Fruit fly (Drosophila melanogaster) whole organism, prepupa: ENCODE results near the gene meng.
A peak's percentile ranks its signal among the peaks of the same experiment; 100 is the strongest.

Source experiments
- Blimp-1 ChIP-seq: fragments of 200-800 bp; sonication (Bioruptor generic); optimal IDR thresholded peaks from 3 replicates; lab custom pipeline; 2017; ENCODE audit warnings: missing biosample characterization, missing genetic modification characterization, mild to moderate bottlenecking, moderate library complexity, missing genetic modification reagents
- CG10631 ChIP-seq: fragments of 200-800 bp; sonication (Bioruptor generic); optimal IDR thresholded peaks from 2 replicates; lab custom pipeline; 2016; ENCODE audit warnings: missing biosample characterization, missing genetic modification characterization
- CG11294 ChIP-seq: fragments of 200-800 bp; sonication (Bioruptor generic); IDR thresholded peaks from 2 replicates; pipeline ENCODE4 v1.3.6; 2022; ENCODE audit warnings: missing biosample characterization, missing genetic modification characterization
- CG11762 ChIP-seq: fragments of 200-800 bp; sonication (Bioruptor generic); optimal IDR thresholded peaks from 3 replicates; lab custom pipeline; 2016; ENCODE audit warnings: missing biosample characterization, missing genetic modification characterization; ENCODE audit not compliant: insufficient read depth
- CG11902 ChIP-seq: fragments of 200-800 bp; sonication (Bioruptor generic); optimal IDR thresholded peaks from 3 replicates; lab custom pipeline; 2016; ENCODE audit warnings: missing biosample characterization, missing genetic modification characterization
- CG15336 ChIP-seq: fragments of 200-800 bp; sonication (Bioruptor generic); IDR thresholded peaks from 2 replicates; pipeline ENCODE4 v1.3.6; 2022; ENCODE audit warnings: missing biosample characterization, missing genetic modification characterization
- CG1621 ChIP-seq: fragments of 200-800 bp; sonication (Bioruptor generic); optimal IDR thresholded peaks from 3 replicates; lab custom pipeline; 2018; ENCODE audit warnings: missing biosample characterization, mild to moderate bottlenecking, missing genetic modification characterization
- CG16779 ChIP-seq: fragments of 200-800 bp; sonication (Bioruptor generic); optimal IDR thresholded peaks from 3 replicates; lab custom pipeline; 2017; ENCODE audit warnings: missing biosample characterization, mild to moderate bottlenecking, missing genetic modification characterization
- CG3032 ChIP-seq: fragments of 200-800 bp; optimal IDR thresholded peaks from 2 replicates; lab custom pipeline; 2019; ENCODE audit warnings: missing biosample characterization, mild to moderate bottlenecking, missing genetic modification characterization, moderate library complexity
- CG31627 ChIP-seq: fragments of 200-800 bp; sonication (Bioruptor generic); optimal IDR thresholded peaks from 3 replicates; lab custom pipeline; 2016; ENCODE audit warnings: missing biosample characterization, missing genetic modification characterization
- CG32006 ChIP-seq: fragments of 200-800 bp; sonication (Bioruptor generic); optimal IDR thresholded peaks from 3 replicates; lab custom pipeline; 2017; ENCODE audit warnings: missing biosample characterization, mild to moderate bottlenecking, missing genetic modification characterization
- CG34406 ChIP-seq: fragments of 200-800 bp; sonication (Bioruptor generic); optimal IDR thresholded peaks from 3 replicates; lab custom pipeline; 2016; ENCODE audit warnings: missing biosample characterization, missing genetic modification characterization
- CG6163 ChIP-seq: fragments of 200-800 bp; sonication (Bioruptor generic); IDR thresholded peaks from 3 replicates; pipeline ENCODE4 v1.3.6; 2022; ENCODE audit warnings: missing biosample characterization, missing genetic modification characterization
- CG6276 ChIP-seq: fragments of 200-800 bp; sonication (Bioruptor generic); optimal IDR thresholded peaks from 2 replicates; lab custom pipeline; 2017; ENCODE audit warnings: missing biosample characterization, mild to moderate bottlenecking, missing genetic modification characterization
- CG6792 ChIP-seq: fragments of 200-800 bp; sonication (Bioruptor generic); optimal IDR thresholded peaks from 3 replicates; lab custom pipeline; 2016; ENCODE audit warnings: missing biosample characterization, missing genetic modification characterization
- CG6808 ChIP-seq: fragments of 200-800 bp; sonication (Bioruptor generic); optimal IDR thresholded peaks from 3 replicates; lab custom pipeline; 2017; ENCODE audit warnings: missing biosample characterization, missing genetic modification characterization, mild to moderate bottlenecking, moderate library complexity, missing genetic modification reagents
- CG6854 ChIP-seq: fragments of 200-800 bp; sonication (Bioruptor generic); optimal IDR thresholded peaks from 2 replicates; lab custom pipeline; 2017; ENCODE audit warnings: missing biosample characterization, mild to moderate bottlenecking, missing genetic modification characterization
- CG7368 ChIP-seq: fragments of 200-800 bp; sonication (Bioruptor generic); optimal IDR thresholded peaks from 3 replicates; lab custom pipeline; 2016; ENCODE audit warnings: missing biosample characterization, missing genetic modification characterization
- CG8119 ChIP-seq: fragments of 200-800 bp; sonication (Bioruptor generic); IDR thresholded peaks from 3 replicates; pipeline ENCODE4 v1.3.6; 2022; ENCODE audit warnings: missing biosample characterization, missing genetic modification characterization
- CG8319 ChIP-seq: fragments of 200-800 bp; sonication (Bioruptor generic); optimal IDR thresholded peaks from 3 replicates; lab custom pipeline; 2016; ENCODE audit warnings: missing biosample characterization, missing genetic modification characterization
- CG9139 ChIP-seq: fragments of 200-800 bp; sonication (Bioruptor generic); optimal IDR thresholded peaks from 3 replicates; lab custom pipeline; 2017; ENCODE audit warnings: missing biosample characterization, mild to moderate bottlenecking, missing genetic modification characterization
- Eip75B ChIP-seq: fragments of 200-800 bp; sonication (Bioruptor generic); optimal IDR thresholded peaks from 3 replicates; lab custom pipeline; 2016; ENCODE audit warnings: missing biosample characterization, missing genetic modification characterization
- Eip93F ChIP-seq: fragments of 200-800 bp; sonication (Bioruptor generic); optimal IDR thresholded peaks from 2 replicates; lab custom pipeline; 2016; ENCODE audit warnings: missing biosample characterization, mild to moderate bottlenecking, missing genetic modification characterization
- Ets21C ChIP-seq: fragments of 200-800 bp; sonication (Bioruptor generic); optimal IDR thresholded peaks from 3 replicates; lab custom pipeline; 2016; ENCODE audit warnings: missing biosample characterization, missing genetic modification characterization
- Ets96B ChIP-seq: fragments of 200-800 bp; optimal IDR thresholded peaks from 2 replicates; lab custom pipeline; 2019; ENCODE audit warnings: missing biosample characterization, mild to moderate bottlenecking, missing genetic modification characterization, moderate library complexity
- Gug ChIP-seq: fragments of 200-800 bp; sonication (Bioruptor generic); IDR thresholded peaks from 2 replicates; pipeline ENCODE4 v1.3.6; 2022; ENCODE audit warnings: missing biosample characterization, missing genetic modification characterization
- Hr38 ChIP-seq: sonication (Bioruptor generic); optimal IDR thresholded peaks from 2 replicates; lab custom pipeline; 2016; ENCODE audit warnings: missing biosample characterization, missing genetic modification characterization
- Hr39 ChIP-seq: fragments of 200-800 bp; sonication (Bioruptor generic); optimal IDR thresholded peaks from 2 replicates; lab custom pipeline; 2016; ENCODE audit warnings: missing biosample characterization, missing genetic modification characterization
- Hr4 ChIP-seq: fragments of 200-800 bp; sonication (Bioruptor generic); optimal IDR thresholded peaks from 3 replicates; lab custom pipeline; 2016; ENCODE audit warnings: missing biosample characterization, missing genetic modification characterization
- OdsH ChIP-seq: fragments of 200-800 bp; sonication (Bioruptor generic); optimal IDR thresholded peaks from 3 replicates; lab custom pipeline; 2016; ENCODE audit warnings: missing biosample characterization, missing genetic modification characterization
- Smox ChIP-seq: fragments of 200-800 bp; sonication (Bioruptor generic); optimal IDR thresholded peaks from 3 replicates; lab custom pipeline; 2016; ENCODE audit warnings: missing biosample characterization, missing genetic modification characterization
- Sox102F ChIP-seq: fragments of 200-800 bp; sonication (Bioruptor generic); optimal IDR thresholded peaks from 2 replicates; lab custom pipeline; 2016; ENCODE audit warnings: missing biosample characterization, mild to moderate bottlenecking, missing genetic modification characterization
- Sox14 ChIP-seq: fragments of 200-800 bp; sonication (Bioruptor generic); optimal IDR thresholded peaks from 3 replicates; lab custom pipeline; 2016; ENCODE audit warnings: missing biosample characterization, missing genetic modification characterization
- achi ChIP-seq: fragments of 200-800 bp; sonication (Bioruptor generic); optimal IDR thresholded peaks from 3 replicates; lab custom pipeline; 2016; ENCODE audit warnings: missing biosample characterization, missing genetic modification characterization
- cyc ChIP-seq: fragments of 200-800 bp; sonication (Bioruptor generic); optimal IDR thresholded peaks from 3 replicates; lab custom pipeline; 2016; ENCODE audit warnings: missing biosample characterization, missing genetic modification characterization
- dac ChIP-seq: fragments of 200-800 bp; sonication (Bioruptor generic); optimal IDR thresholded peaks from 2 replicates; lab custom pipeline; 2017; ENCODE audit warnings: missing biosample characterization, mild to moderate bottlenecking, missing genetic modification characterization
- dsx ChIP-seq: fragments of 200-800 bp; optimal IDR thresholded peaks from 3 replicates; lab custom pipeline; 2019; ENCODE audit warnings: missing biosample characterization, mild to moderate bottlenecking, missing genetic modification characterization, moderate library complexity; ENCODE audit not compliant: poor library complexity, severe bottlenecking
- eg ChIP-seq: fragments of 200-800 bp; sonication (Bioruptor generic); IDR thresholded peaks from 3 replicates; pipeline ENCODE4 v1.3.6; 2022; ENCODE audit warnings: missing biosample characterization, missing genetic modification characterization
- esn ChIP-seq: fragments of 200-800 bp; sonication (Bioruptor generic); optimal IDR thresholded peaks from 2 replicates; lab custom pipeline; 2016; ENCODE audit warnings: missing biosample characterization, mild to moderate bottlenecking, missing genetic modification characterization, moderate library complexity
- lz ChIP-seq: fragments of 200-800 bp; sonication (Bioruptor generic); optimal IDR thresholded peaks from 3 replicates; lab custom pipeline; 2016; ENCODE audit warnings: missing biosample characterization, missing genetic modification characterization
- net ChIP-seq: fragments of 200-800 bp; sonication (Bioruptor generic); optimal IDR thresholded peaks from 3 replicates; lab custom pipeline; 2016; ENCODE audit warnings: missing biosample characterization, missing genetic modification characterization
- salr ChIP-seq, 2 experiments: fragments of 200-800 bp; sonication (Bioruptor generic); optimal IDR thresholded peaks; 3 replicates each; lab custom pipeline; 2016 to 2018; ENCODE audit warnings: missing biosample characterization in 2 of 2, missing genetic modification characterization in 2 of 2, mild to moderate bottlenecking in 1 of 2
- svp ChIP-seq: fragments of 200-800 bp; sonication (Bioruptor generic); peaks from one replicate; lab custom pipeline; 2016; ENCODE audit warnings: missing biosample characterization, missing genetic modification characterization
- topi ChIP-seq: fragments of 200-800 bp; sonication (Bioruptor generic); optimal IDR thresholded peaks from 3 replicates; lab custom pipeline; 2016; ENCODE audit warnings: missing biosample characterization, missing genetic modification characterization
- vri ChIP-seq: fragments of 200-800 bp; sonication (Bioruptor generic); optimal IDR thresholded peaks from 3 replicates; lab custom pipeline; 2016; ENCODE audit warnings: missing biosample characterization, mild to moderate bottlenecking, missing genetic modification characterization

The meng gene

DNA sequence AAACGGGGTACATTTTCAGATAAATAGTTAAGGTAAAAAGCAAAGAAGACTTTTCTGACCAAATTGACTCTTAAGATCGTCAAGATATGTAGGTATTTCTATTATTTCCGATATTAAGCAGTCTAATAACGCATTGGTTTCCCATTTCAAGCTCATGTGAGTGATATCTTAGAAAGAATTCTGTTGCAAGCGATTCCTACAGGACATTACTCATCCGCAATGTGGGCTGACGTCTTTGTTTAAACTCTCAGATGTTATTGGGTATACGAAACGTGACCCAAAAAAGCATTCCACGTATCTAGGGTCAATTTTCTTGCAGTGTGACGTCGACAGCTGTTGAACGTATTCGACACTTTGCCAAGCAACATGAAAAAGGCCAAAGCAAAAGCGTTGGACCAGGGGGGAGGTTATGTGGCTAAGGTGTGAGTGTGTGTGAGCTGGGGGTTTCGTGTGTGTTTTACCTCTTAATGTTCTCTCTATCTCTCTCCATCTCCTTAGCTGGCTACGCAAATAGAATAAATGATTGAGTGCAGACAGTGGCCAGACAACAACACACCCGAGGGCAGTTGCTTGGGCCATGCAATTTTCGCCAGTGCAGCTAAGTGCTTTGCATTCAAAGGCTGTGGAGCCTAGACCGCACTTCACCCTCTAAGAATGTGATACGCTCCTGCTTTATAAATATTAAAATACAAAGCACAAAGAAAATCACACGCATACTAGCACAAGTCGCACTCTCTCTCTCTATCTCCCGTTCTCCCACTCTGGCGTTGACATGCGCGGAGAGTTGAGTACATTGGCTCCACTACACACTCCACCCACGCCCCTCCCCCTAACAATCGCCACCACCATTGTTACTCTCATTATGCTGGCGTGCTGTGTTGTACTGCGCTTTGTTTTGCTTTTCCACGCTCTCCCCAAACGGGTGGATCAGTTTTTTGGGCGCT is 45.0 kb downstream of the meng start (continued):
- TF ChIP-seq dsx, result peak; percentile 85
- TF ChIP-seq CG10631 (GFP tag; lab: Kevin White, UChicago), result peak; percentile 94
- TF ChIP-seq CG6163 (GFP tag; lab: Robert Waterston, UW), result peak; percentile 91
- TF ChIP-seq CG8319 (GFP tag; lab: Kevin White, UChicago), result peak; percentile 90
- TF ChIP-seq Sox14 (GFP tag; lab: Kevin White, UChicago), result peak; percentile 95
- TF ChIP-seq cyc (GFP tag; lab: Kevin White, UChicago), result peak; percentile 94
- TF ChIP-seq CG11762 (GFP tag; lab: Kevin White, UChicago), result peak; percentile 93
- peak; percentile 89 for TF ChIP-seq dac (GFP tag; lab: Kevin White, UChicago)
- peak; percentile 94 for TF ChIP-seq CG34406 (GFP tag; lab: Kevin White, UChicago)
- peak; percentile 82 for TF ChIP-seq Blimp-1 (GFP tag; lab: Kevin White, UChicago)
- TF ChIP-seq Ets21C (GFP tag; lab: Kevin White, UChicago), result peak; percentile 94
- peak; percentile 91 for TF ChIP-seq Ets96B (tag; lab: Kevin White, UChicago)
- peak; percentile 85 for TF ChIP-seq CG9139 (GFP tag; lab: Kevin White, UChicago)
- TF ChIP-seq CG8119 (GFP tag; lab: Robert Waterston, UW), result peak; percentile 93
- peak; percentile 96 for TF ChIP-seq lz (GFP tag; lab: Kevin White, UChicago)
- peak; percentile 95 for TF ChIP-seq net (GFP tag; lab: Kevin White, UChicago)
- TF ChIP-seq CG11294, result peak; percentile 84
- peak; percentile 94 for TF ChIP-seq CG6792
- TF ChIP-seq Eip93F (GFP tag; lab: Kevin White, UChicago), result peak; percentile 79
- peak; percentile 87 for TF ChIP-seq CG15336 (GFP tag; lab: Robert Waterston, UW)

DNA sequence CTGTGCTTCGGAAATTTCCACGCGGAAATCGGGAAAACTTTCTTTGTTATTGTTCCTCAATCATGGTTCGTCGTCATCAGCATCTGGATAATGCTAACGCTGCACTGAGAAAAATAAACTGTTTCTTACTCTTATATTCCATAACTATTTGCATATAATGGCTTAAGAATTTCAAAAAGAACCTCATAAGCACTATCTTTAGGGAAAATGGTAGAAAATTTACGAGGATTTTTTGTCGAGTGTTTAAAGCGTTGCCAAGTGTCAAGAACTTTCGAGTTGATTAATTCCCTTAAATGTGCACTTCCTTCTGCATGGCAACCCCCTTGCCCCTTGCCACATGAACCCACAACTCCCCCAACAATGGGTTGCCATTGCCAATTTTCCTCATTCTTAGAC is 45.7 kb downstream of the meng start:
- no peak for TF ChIP-seq CG9139 (GFP tag; lab: Kevin White, UChicago)
- no peak for TF ChIP-seq CG6792
- no peak for TF ChIP-seq Hr38 (GFP tag; lab: Kevin White, UChicago)
- peak; percentile 67 for TF ChIP-seq OdsH (GFP tag; lab: Kevin White, UChicago)
- TF ChIP-seq Hr4 (GFP tag; lab: Kevin White, UChicago), result peak; percentile 63
- peak; percentile 44 for TF ChIP-seq cyc (GFP tag; lab: Kevin White, UChicago)
- TF ChIP-seq dac (GFP tag; lab: Kevin White, UChicago), result peak; percentile 59
- TF ChIP-seq Smox (GFP tag; lab: Kevin White, UChicago), result peak; percentile 2
- TF ChIP-seq Ets21C (GFP tag; lab: Kevin White, UChicago), result peak; percentile 12
- peak; percentile 27 for TF ChIP-seq Sox102F (GFP tag; lab: Kevin White, UChicago)
- TF ChIP-seq Hr39 (GFP tag; lab: Kevin White, UChicago), result peak; percentile 57
- peak; percentile 38 for TF ChIP-seq Gug (GFP tag; lab: Robert Waterston, UW)
- peak; percentile 3 for TF ChIP-seq Eip75B
- peak; percentile 76 for TF ChIP-seq achi (GFP tag; lab: Kevin White, UChicago)
- TF ChIP-seq CG32006, result peak; percentile 79
- no peak for TF ChIP-seq CG1621 (tag; lab: Kevin White, UChicago)
- TF ChIP-seq CG6808 (GFP tag; lab: Kevin White, UChicago), result peak; percentile 20
- 0 out of 2 replicates have a peak, but pooled peaks have one; percentile 14 for TF ChIP-seq CG11294
- TF ChIP-seq esn (GFP tag; lab: Kevin White, UChicago), result no peak
- peak; percentile 46 for TF ChIP-seq CG7368
- peak; percentile 28 for TF ChIP-seq lz (GFP tag; lab: Kevin White, UChicago)
- peak; percentile 54 for TF ChIP-seq CG10631 (GFP tag; lab: Kevin White, UChicago)
- peak; percentile 67; the same call in 2 of the 3 replicates for TF ChIP-seq eg (GFP tag; lab: Robert Waterston, UW)
- peak in 1 of 2 experiments; percentile 53 for TF ChIP-seq salr (GFP tag; optimal IDR thresholded peaks at IDR 0.05; lab: Kevin White, UChicago)
- TF ChIP-seq CG6276 (GFP tag; lab: Kevin White, UChicago), result peak; percentile 58
- TF ChIP-seq CG11762 (GFP tag; lab: Kevin White, UChicago), result peak; percentile 56
- TF ChIP-seq CG16779 (tag; lab: Kevin White, UChicago), result no peak
- TF ChIP-seq CG6163 (GFP tag; lab: Robert Waterston, UW), result peak; percentile 52; the same call in 2 of the 3 replicates
- TF ChIP-seq CG11902, result no peak
- peak; percentile 57 for TF ChIP-seq CG31627 (GFP tag; lab: Kevin White, UChicago)
- peak; percentile 53 for TF ChIP-seq topi
- TF ChIP-seq vri (GFP tag; lab: Kevin White, UChicago), result no peak
- peak; percentile 72 for TF ChIP-seq CG8119 (GFP tag; lab: Robert Waterston, UW)
- peak; percentile 85 for TF ChIP-seq svp (GFP tag; lab: Kevin White, UChicago)
- TF ChIP-seq CG3032 (tag; lab: Kevin White, UChicago), result peak; percentile 51
- peak; percentile 76 for TF ChIP-seq CG15336 (GFP tag; lab: Robert Waterston, UW)
- no peak for TF ChIP-seq CG6854 (GFP tag; lab: Kevin White, UChicago)
